Worm (Caenorhabditis elegans) whole organism, L4/young adult: ENCODE results near the gene spp-2.

Experiments used
- W03F9.2 ChIP-seq: fragments of 150-350 bp; optimal IDR thresholded peaks from 2 replicates; lab custom pipeline; 2014; ENCODE audit warnings: missing biosample characterization, missing genetic modification characterization
- dao-5 ChIP-seq: sonication (generic microtip); optimal IDR thresholded peaks from 2 replicates; lab custom pipeline; 2016; ENCODE audit warnings: missing genotype, missing genetic modification characterization, moderate library complexity, missing compliant biosample characterization
- him-1 ChIP-seq: sonication (generic microtip); optimal IDR thresholded peaks from 2 replicates; lab custom pipeline; 2016; ENCODE audit warnings: missing genotype, missing genetic modification reagents, missing genetic modification characterization, missing compliant biosample characterization

- peak; percentile 86 for TF ChIP-seq him-1 (tag; lab: Kevin White, UChicago)
- TF ChIP-seq W03F9.2 (tag; lab: Kevin White, UChicago): no peak
- TF ChIP-seq dao-5 (tag; lab: Kevin White, UChicago): no peak
These were observed 31.9 kb downstream of the spp-2 start for ce11 chrX:7284724-7285184.
